Worm (Caenorhabditis elegans) whole organism, L2 larva: ENCODE data around the gene lin-22.

ENCODE experiments used
- nhr-237 ChIP-seq: fragments of 150-350 bp; optimal IDR thresholded peaks from 2 replicates; lab custom pipeline; 2014; ENCODE audit warnings: missing biosample characterization, missing genetic modification characterization
- sma-9 ChIP-seq, 2 experiments: fragments of 150-350 bp in 1 of 2; sonication (generic microtip) in 1 of 2; optimal IDR thresholded peaks; 2 replicates each; lab custom pipeline; 2014 to 2016; ENCODE audit warnings: missing genetic modification characterization in 2 of 2, mild to moderate bottlenecking in 1 of 2, missing biosample characterization in 1 of 2, missing compliant biosample characterization in 1 of 2, missing genetic modification reagents in 1 of 2, moderate library complexity in 1 of 2
- snpc-4 ChIP-seq: fragments of 150-350 bp; optimal IDR thresholded peaks from 2 replicates; lab custom pipeline; 2014; ENCODE audit warnings: missing biosample characterization, missing genetic modification characterization

ce11 chrIV:3046009-3046408 is 26.5 kb downstream of the lin-22 start:
- TF ChIP-seq snpc-4 (no peak), nhr-237 (tag; lab: Kevin White, UChicago) (no peak), sma-9 (GFP tag; optimal IDR thresholded peaks at IDR 0.05; lab: Kevin White, UChicago) (no peak), sma-9 (tag; optimal IDR thresholded peaks at IDR 0.05; lab: Kevin White, UChicago) (no peak)
